Worm (Caenorhabditis elegans): ENCODE measurements around the gene C09E10.3.
A peak's percentile ranks its signal among the peaks of the same experiment; 100 is the strongest.

The C09E10.3 gene

ce11 chrX:1026722-1027121 is 35.5 kb upstream of the C09E10.3 start:
- TF ChIP-seq nhr-28 (tag; optimal IDR thresholded peaks at IDR 0.05) (no peak), elt-1 (tag; optimal IDR thresholded peaks at IDR 0.05; ENCODE audit: borderline replicate concordance, insufficient read depth) (no peak), nhr-2 (tag; optimal IDR thresholded peaks at IDR 0.05) (no peak), zip-8 (tag; optimal IDR thresholded peaks at IDR 0.05) (no peak), ceh-83 (GFP tag; optimal IDR thresholded peaks at IDR 0.05) (no peak), cnd-1 (tag; optimal IDR thresholded peaks at IDR 0.05) (no peak), unc-62 (GFP tag; optimal IDR thresholded peaks at IDR 0.05) (no peak), unc-120 (tag; optimal IDR thresholded peaks at IDR 0.05; ENCODE audit: poor library complexity, severe bottlenecking) (no peak), blmp-1 (tag; optimal IDR thresholded peaks at IDR 0.05) (no peak), lsy-2 (tag; optimal IDR thresholded peaks at IDR 0.05) (no peak), bed-3 (GFP tag; optimal IDR thresholded peaks at IDR 0.05) (no peak), unc-39 (tag; optimal IDR thresholded peaks at IDR 0.05) (no peak), flh-1 (GFP tag; optimal IDR thresholded peaks at IDR 0.05) (no peak)

ce11 chrX:1025010-1025409 is 33.8 kb upstream of the C09E10.3 start, which contains the start of gene F55A4.3:
Gene F55A4.3 (minus strand): TSS chrX:1025110.
- no peak for TF ChIP-seq unc-39 (tag; optimal IDR thresholded peaks at IDR 0.05)
- TF ChIP-seq hlh-1 (tag; optimal IDR thresholded peaks at IDR 0.05), result no peak
- TF ChIP-seq nhr-237 (tag; optimal IDR thresholded peaks at IDR 0.05), result no peak

- TF ChIP-seq hlh-1 (tag; optimal IDR thresholded peaks at IDR 0.05) (peak; percentile 21), mls-2 (tag; optimal IDR thresholded peaks at IDR 0.05) (peak; percentile 75), elt-1 (tag; optimal IDR thresholded peaks at IDR 0.05; ENCODE audit: borderline replicate concordance, insufficient read depth) (no peak), ham-2 (GFP tag; optimal IDR thresholded peaks at IDR 0.05) (peak; percentile 49), cnd-1 (tag; optimal IDR thresholded peaks at IDR 0.05) (peak; percentile 58), ces-1 (GFP tag; optimal IDR thresholded peaks at IDR 0.05) (peak; percentile 62), drap-1 (GFP tag; optimal IDR thresholded peaks at IDR 0.05) (peak; percentile 25), sptf-1 (tag; optimal IDR thresholded peaks at IDR 0.05) (peak; percentile 13), unc-120 (tag; optimal IDR thresholded peaks at IDR 0.05; ENCODE audit: poor library complexity, severe bottlenecking) (peak; percentile 25), M03D4.4 (tag; optimal IDR thresholded peaks at IDR 0.05) (peak; percentile 43), tbx-8 (GFP tag; optimal IDR thresholded peaks at IDR 0.05) (no peak)
Measured at ce11 chrX:1021835-1022311, 30.7 kb upstream of the C09E10.3 start.

ce11 chrX:1018586-1018985 is 27.4 kb upstream of the C09E10.3 start:
- TF ChIP-seq nhr-237 (tag; optimal IDR thresholded peaks at IDR 0.05) (peak; percentile 2), sptf-1 (tag; optimal IDR thresholded peaks at IDR 0.05) (no peak), ces-1 (GFP tag; optimal IDR thresholded peaks at IDR 0.05) (peak; percentile 99), nhr-2 (tag; optimal IDR thresholded peaks at IDR 0.05) (no peak), pha-4 (tag; optimal IDR thresholded peaks at IDR 0.05) (no peak), unc-39 (tag; optimal IDR thresholded peaks at IDR 0.05) (no peak), ceh-43 (GFP tag; optimal IDR thresholded peaks at IDR 0.05) (no peak), drap-1 (GFP tag; optimal IDR thresholded peaks at IDR 0.05) (no peak), flh-1 (GFP tag; optimal IDR thresholded peaks at IDR 0.05) (no peak), M03D4.4 (tag; optimal IDR thresholded peaks at IDR 0.05) (peak; percentile 12), mls-2 (tag; optimal IDR thresholded peaks at IDR 0.05) (peak; percentile 40), bed-3 (GFP tag; optimal IDR thresholded peaks at IDR 0.05) (no peak), ceh-39 (tag; optimal IDR thresholded peaks at IDR 0.05) (no peak), mab-5 (tag; optimal IDR thresholded peaks at IDR 0.05) (no peak), lin-32 (GFP tag; optimal IDR thresholded peaks at IDR 0.05) (no peak)

- TF ChIP-seq blmp-1 (tag; optimal IDR thresholded peaks at IDR 0.05), result no peak
- TF ChIP-seq lin-32 (GFP tag; optimal IDR thresholded peaks at IDR 0.05), result no peak
- no peak for TF ChIP-seq sptf-1 (tag; optimal IDR thresholded peaks at IDR 0.05)
- no peak for TF ChIP-seq mls-2 (tag; optimal IDR thresholded peaks at IDR 0.05)
- TF ChIP-seq bed-3 (GFP tag; optimal IDR thresholded peaks at IDR 0.05), result no peak
- no peak for TF ChIP-seq mep-1 (tag; optimal IDR thresholded peaks at IDR 0.05)
Measured at ce11 chrX:1017456-1017855, 26.3 kb upstream of the C09E10.3 start, which contains the start of the genes F55A4.13 and nlf-1. Gene F55A4.13 (minus strand): TSS chrX:1017556. Gene nlf-1 (minus strand): TSS chrX:1017567.

ce11 chrX:1014708-1015107 is 23.5 kb upstream of the C09E10.3 start:
- TF ChIP-seq lin-32 (GFP tag; optimal IDR thresholded peaks at IDR 0.05) (no peak), ham-2 (GFP tag; optimal IDR thresholded peaks at IDR 0.05) (no peak), ces-1 (GFP tag; optimal IDR thresholded peaks at IDR 0.05) (peak; percentile 73)

Measured in whole organism, mixed stage, embryonic.